Worm (Caenorhabditis elegans): ENCODE results near the gene cyp-25A4.
A peak's percentile ranks its signal among the peaks of the same experiment; 100 is the strongest.

The cyp-25A4 gene

DNA sequence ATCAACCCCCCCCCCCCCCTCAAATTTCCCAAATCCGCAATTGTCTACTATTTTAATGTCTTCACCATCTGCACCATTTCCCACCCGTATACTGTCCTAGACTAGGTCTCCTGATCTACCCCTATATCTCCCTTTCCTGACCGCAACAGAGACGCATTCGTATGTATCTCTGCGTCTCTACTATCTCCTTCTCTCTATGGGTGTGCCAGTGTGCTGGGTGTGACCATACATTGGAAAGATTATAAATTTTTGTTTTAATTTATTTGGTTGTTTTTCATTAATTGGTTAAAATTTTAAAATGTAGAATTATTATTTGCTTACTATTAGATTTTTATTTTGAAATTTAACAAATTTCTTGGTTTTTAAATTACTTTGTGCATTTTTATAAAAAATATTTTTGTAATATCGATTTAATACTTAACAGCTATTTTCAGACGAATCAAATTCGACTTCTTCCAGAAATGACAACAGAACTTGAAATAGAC, 29.9 kb downstream of the cyp-25A4 start, which contains the start of gene amx-1:
Gene amx-1 (plus strand): TSS at position 435 of the 485 bp plus-strand sequence.
- TF ChIP-seq nhr-2 (tag; optimal IDR thresholded peaks at IDR 0.05) = peak; percentile 56
- no peak for TF ChIP-seq snpc-4 (tag; optimal IDR thresholded peaks at IDR 0.05)
- peak; percentile 26 for TF ChIP-seq elt-1 (tag; optimal IDR thresholded peaks at IDR 0.05; ENCODE audit: borderline replicate concordance, insufficient read depth)
- TF ChIP-seq cnd-1 (tag; optimal IDR thresholded peaks at IDR 0.05) = peak; percentile 10
- peak; percentile 2 for TF ChIP-seq hlh-1 (tag; optimal IDR thresholded peaks at IDR 0.05)
- TF ChIP-seq ces-1 (GFP tag; optimal IDR thresholded peaks at IDR 0.05) = peak; percentile 14
- no peak for TF ChIP-seq ham-2 (GFP tag; optimal IDR thresholded peaks at IDR 0.05)

DNA sequence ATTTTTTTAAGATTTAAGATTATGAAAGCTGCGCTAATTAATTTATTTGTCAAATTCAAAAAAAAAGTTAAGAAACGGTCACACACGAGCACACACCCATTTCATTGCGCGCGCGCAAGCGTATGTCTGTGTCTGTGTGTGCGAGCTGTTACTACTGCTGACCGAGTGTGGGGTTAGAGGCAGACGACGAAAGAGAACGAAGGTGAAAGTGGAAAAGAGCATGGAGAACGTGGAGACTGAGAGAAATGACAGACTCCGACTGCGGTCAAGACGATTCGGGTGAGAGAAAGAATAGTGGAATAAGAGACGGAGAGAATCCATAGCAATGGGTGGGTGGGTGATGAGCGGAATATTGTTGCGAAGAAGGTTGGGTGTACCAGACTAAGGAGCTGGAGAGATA, 31.7 kb downstream of the cyp-25A4 start:
- TF ChIP-seq unc-120 (tag; optimal IDR thresholded peaks at IDR 0.05; ENCODE audit: poor library complexity, severe bottlenecking) (peak; percentile 84), mep-1 (tag; optimal IDR thresholded peaks at IDR 0.05) (peak; percentile 53), unc-62 (GFP tag; optimal IDR thresholded peaks at IDR 0.05) (peak; percentile 74), drap-1 (GFP tag; optimal IDR thresholded peaks at IDR 0.05) (peak; percentile 43), mab-5 (tag; optimal IDR thresholded peaks at IDR 0.05) (no peak), cnd-1 (tag; optimal IDR thresholded peaks at IDR 0.05) (peak; percentile 69), tbx-8 (GFP tag; optimal IDR thresholded peaks at IDR 0.05) (no peak), sptf-1 (tag; optimal IDR thresholded peaks at IDR 0.05) (peak; percentile 67), lsy-2 (tag; optimal IDR thresholded peaks at IDR 0.05) (peak; percentile 15), ces-1 (GFP tag; optimal IDR thresholded peaks at IDR 0.05) (peak; percentile 42), lin-32 (GFP tag; optimal IDR thresholded peaks at IDR 0.05) (peak; percentile 30), ham-2 (GFP tag; optimal IDR thresholded peaks at IDR 0.05) (peak; percentile 64), pha-4 (tag; optimal IDR thresholded peaks at IDR 0.05) (peak; percentile 81), nhr-2 (tag; optimal IDR thresholded peaks at IDR 0.05) (peak; percentile 80), lin-13 (tag; optimal IDR thresholded peaks at IDR 0.05) (peak; percentile 63), elt-3 (tag; optimal IDR thresholded peaks at IDR 0.05) (no peak), nhr-76 (tag; optimal IDR thresholded peaks at IDR 0.05) (no peak), unc-39 (tag; optimal IDR thresholded peaks at IDR 0.05) (no peak), M03D4.4 (tag; optimal IDR thresholded peaks at IDR 0.05) (peak; percentile 11), bed-3 (GFP tag; optimal IDR thresholded peaks at IDR 0.05) (no peak), ceh-83 (GFP tag; optimal IDR thresholded peaks at IDR 0.05) (no peak), nhr-28 (tag; optimal IDR thresholded peaks at IDR 0.05) (no peak), sem-2 (GFP tag; optimal IDR thresholded peaks at IDR 0.05) (no peak), snpc-4 (tag; optimal IDR thresholded peaks at IDR 0.05) (no peak), nhr-12 (tag; optimal IDR thresholded peaks at IDR 0.05) (no peak), zip-8 (tag; optimal IDR thresholded peaks at IDR 0.05) (no peak), flh-1 (GFP tag; optimal IDR thresholded peaks at IDR 0.05) (no peak), nhr-237 (tag; optimal IDR thresholded peaks at IDR 0.05) (peak; percentile 9), ztf-11 (tag; optimal IDR thresholded peaks at IDR 0.05) (no peak), elt-1 (tag; optimal IDR thresholded peaks at IDR 0.05; ENCODE audit: borderline replicate concordance, insufficient read depth) (no peak), hlh-1 (tag; optimal IDR thresholded peaks at IDR 0.05) (peak; percentile 45), blmp-1 (tag; optimal IDR thresholded peaks at IDR 0.05) (peak; percentile 90), mls-2 (tag; optimal IDR thresholded peaks at IDR 0.05) (peak; percentile 46), ceh-39 (tag; optimal IDR thresholded peaks at IDR 0.05) (peak; percentile 35), ceh-43 (GFP tag; optimal IDR thresholded peaks at IDR 0.05) (no peak)

DNA sequence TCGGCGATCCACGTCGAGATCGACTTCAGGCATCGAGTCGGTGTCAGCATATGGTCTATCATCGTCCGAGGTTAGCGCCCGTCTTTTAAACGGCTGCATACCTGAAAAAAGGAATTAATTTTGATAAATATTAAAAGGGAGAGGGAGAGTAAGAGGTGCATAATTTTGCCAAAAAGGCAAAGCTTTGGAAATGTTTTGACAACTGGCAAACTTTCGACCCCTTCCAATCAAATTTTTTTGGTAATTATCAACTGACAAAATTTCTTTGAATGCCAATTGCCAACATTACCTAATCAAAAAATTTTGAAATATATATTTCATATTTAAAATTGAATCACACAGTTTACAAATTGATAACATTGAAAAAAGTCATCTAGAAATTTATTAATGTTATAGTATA, 32.3 kb downstream of the cyp-25A4 start, which contains the start of gene dpy-27:
Gene dpy-27 (minus strand): TSS at position 101 of the 400 bp plus-strand sequence.
- TF ChIP-seq ceh-83 (GFP tag; optimal IDR thresholded peaks at IDR 0.05) (no peak), zip-8 (tag; optimal IDR thresholded peaks at IDR 0.05) (no peak), ceh-39 (tag; optimal IDR thresholded peaks at IDR 0.05) (no peak), ham-2 (GFP tag; optimal IDR thresholded peaks at IDR 0.05) (no peak), lin-32 (GFP tag; optimal IDR thresholded peaks at IDR 0.05) (no peak), ces-1 (GFP tag; optimal IDR thresholded peaks at IDR 0.05) (no peak), unc-39 (tag; optimal IDR thresholded peaks at IDR 0.05) (no peak), sem-2 (GFP tag; optimal IDR thresholded peaks at IDR 0.05) (no peak), mep-1 (tag; optimal IDR thresholded peaks at IDR 0.05) (no peak), lsy-2 (tag; optimal IDR thresholded peaks at IDR 0.05) (no peak), mls-2 (tag; optimal IDR thresholded peaks at IDR 0.05) (no peak), ceh-43 (GFP tag; optimal IDR thresholded peaks at IDR 0.05) (no peak), flh-1 (GFP tag; optimal IDR thresholded peaks at IDR 0.05) (no peak), lin-13 (tag; optimal IDR thresholded peaks at IDR 0.05) (no peak)
